Worm (Caenorhabditis elegans) whole organism, young adult: Measurements from ENCODE around the gene rin-1.

ENCODE experiments used
- B0019.2 ChIP-seq: fragments of 200-800 bp; sonication (Bioruptor generic); conservative IDR thresholded peaks from 2 replicates; pipeline ENCODE4 v1.3.6; 2022; ENCODE audit warnings: missing genetic modification reagents, missing genetic modification characterization, missing compliant biosample characterization
- B0035.1 ChIP-seq: sonication (generic microtip); optimal IDR thresholded peaks from 2 replicates; lab custom pipeline; 2016; ENCODE audit warnings: missing genetic modification characterization, mild to moderate bottlenecking, missing compliant biosample characterization, missing genotype, missing genetic modification reagents
- F22D6.2 ChIP-seq: sonication (generic microtip); optimal IDR thresholded peaks from 2 replicates; lab custom pipeline; 2016; ENCODE audit warnings: mild to moderate bottlenecking, missing genetic modification characterization, missing compliant biosample characterization
- F23B12.7 ChIP-seq: sonication (generic microtip); optimal IDR thresholded peaks from 2 replicates; lab custom pipeline; 2017; ENCODE audit warnings: missing genetic modification characterization, mild to moderate bottlenecking, missing compliant biosample characterization, antibody characterized with exemption, moderate library complexity; ENCODE audit not compliant: insufficient read depth
- F49E8.2 ChIP-seq: sonication (generic microtip); optimal IDR thresholded peaks from 3 replicates; lab custom pipeline; 2017; ENCODE audit warnings: missing genetic modification characterization, mild to moderate bottlenecking, missing compliant biosample characterization, antibody characterized with exemption, moderate library complexity; ENCODE audit not compliant: insufficient read depth
- F52B5.7 ChIP-seq: sonication (generic microtip); optimal IDR thresholded peaks from 2 replicates; lab custom pipeline; 2016; ENCODE audit warnings: mild to moderate bottlenecking, missing genetic modification characterization, missing compliant biosample characterization
- F55B11.4 ChIP-seq: sonication (generic microtip); optimal IDR thresholded peaks from 2 replicates; lab custom pipeline; 2016; ENCODE audit warnings: missing compliant biosample characterization, missing genetic modification characterization, borderline replicate concordance; ENCODE audit not compliant: insufficient read depth
- Y67H2A.10 ChIP-seq: fragments of 200-800 bp; sonication (Bioruptor generic); conservative IDR thresholded peaks from 2 replicates; pipeline ENCODE4 v1.3.6; 2022; ENCODE audit warnings: missing genetic modification reagents, missing genetic modification characterization, missing compliant biosample characterization
- ama-1 ChIP-seq, 3 experiments: fragments of 150-350 bp in 1 of 3; sonication (generic microtip) in 2 of 3; optimal IDR thresholded peaks; 2 replicates each; lab custom pipeline; 2014 to 2018; ENCODE audit warnings: missing biosample characterization in 2 of 3, missing genetic modification characterization in 2 of 3, missing genetic modification reagents in 2 of 3
- athp-1 ChIP-seq: sonication (generic microtip); optimal IDR thresholded peaks from 2 replicates; lab custom pipeline; 2017; ENCODE audit warnings: mild to moderate bottlenecking, missing genetic modification characterization, missing compliant biosample characterization
- attf-5 ChIP-seq: fragments of 200-800 bp; sonication (Bioruptor generic); optimal IDR thresholded peaks from 2 replicates; lab custom pipeline; 2018; ENCODE audit warnings: mild to moderate bottlenecking, missing genetic modification characterization, missing compliant biosample characterization
- ccch-3 ChIP-seq: fragments of 200-800 bp; sonication (Bioruptor generic); optimal IDR thresholded peaks from 2 replicates; lab custom pipeline; 2018; ENCODE audit warnings: mild to moderate bottlenecking, missing genetic modification characterization, missing compliant biosample characterization
- cebp-1 ChIP-seq, 2 experiments: fragments of 200-800 bp in 1 of 2; sonication (Bioruptor generic) in 1 of 2; sonication (generic microtip) in 1 of 2; IDR thresholded peaks in 1 of 2; optimal IDR thresholded peaks in 1 of 2; 2 replicates each; pipeline versions ENCODE4 v1.3.6 to Lab custom; 2017 to 2022; ENCODE audit warnings: missing compliant biosample characterization in 2 of 2, missing genetic modification characterization in 2 of 2, mild to moderate bottlenecking in 1 of 2, missing genetic modification reagents in 1 of 2, moderate library complexity in 1 of 2
- chd-7 ChIP-seq: sonication (generic microtip); optimal IDR thresholded peaks from 2 replicates; lab custom pipeline; 2016; ENCODE audit warnings: mild to moderate bottlenecking, missing genetic modification characterization, moderate library complexity, missing compliant biosample characterization
- die-1 ChIP-seq: sonication (generic microtip); optimal IDR thresholded peaks from 2 replicates; lab custom pipeline; 2016; ENCODE audit warnings: missing genotype, mild to moderate bottlenecking, missing genetic modification characterization, missing compliant biosample characterization
- dpl-1 ChIP-seq: fragments of 150-350 bp; optimal IDR thresholded peaks from 2 replicates; lab custom pipeline; 2014; ENCODE audit warnings: missing biosample characterization, missing genetic modification reagents, missing genetic modification characterization
- egrh-3 ChIP-seq: fragments of 200-800 bp; sonication (Bioruptor generic); IDR thresholded peaks from 2 replicates; pipeline ENCODE4 v1.3.6; 2022; ENCODE audit warnings: missing genetic modification reagents, missing genetic modification characterization, missing compliant biosample characterization
- ets-4 ChIP-seq: fragments of 200-800 bp; sonication (Bioruptor generic); optimal IDR thresholded peaks from 2 replicates; lab custom pipeline; 2018; ENCODE audit warnings: mild to moderate bottlenecking, missing genetic modification characterization, missing compliant biosample characterization
- hmg-1.2 ChIP-seq: fragments of 200-800 bp; sonication (Bioruptor generic); IDR thresholded peaks from 2 replicates; pipeline ENCODE4 v1.3.6; 2022; ENCODE audit warnings: missing genetic modification reagents, missing genetic modification characterization, missing compliant biosample characterization
- lin-26 ChIP-seq: fragments of 200-800 bp; sonication (Bioruptor generic); IDR thresholded peaks from 2 replicates; pipeline ENCODE4 v1.3.6; 2022; ENCODE audit warnings: missing genetic modification reagents, missing genetic modification characterization, missing compliant biosample characterization
- lin-35 ChIP-seq, 3 experiments: fragments of 150-350 bp in 2 of 3; sonication (generic microtip) in 1 of 3; optimal IDR thresholded peaks; 2 replicates each; lab custom pipeline; 2014 to 2018; ENCODE audit warnings: missing biosample characterization in 3 of 3, missing genetic modification characterization in 3 of 3, missing genetic modification reagents in 3 of 3
- lin-54 ChIP-seq: fragments of 200-800 bp; sonication (Bioruptor generic); optimal IDR thresholded peaks from 2 replicates; lab custom pipeline; 2018; ENCODE audit warnings: mild to moderate bottlenecking, missing genetic modification characterization, missing compliant biosample characterization
- lsy-27 ChIP-seq: sonication (generic microtip); optimal IDR thresholded peaks from 2 replicates; lab custom pipeline; 2017; ENCODE audit warnings: missing genetic modification characterization, mild to moderate bottlenecking, missing compliant biosample characterization, antibody characterized with exemption, missing genotype, borderline replicate concordance; ENCODE audit not compliant: insufficient read depth
- madf-3 ChIP-seq: fragments of 200-800 bp; sonication (Bioruptor generic); IDR thresholded peaks from 2 replicates; pipeline ENCODE4 v1.3.6; 2022; ENCODE audit warnings: missing genetic modification reagents, missing genetic modification characterization, missing compliant biosample characterization
- madf-6 ChIP-seq: fragments of 200-800 bp; sonication (Bioruptor generic); IDR thresholded peaks from 2 replicates; pipeline ENCODE4 v1.3.6; 2022; ENCODE audit warnings: missing genetic modification reagents, missing genetic modification characterization, missing compliant biosample characterization
- madf-8 ChIP-seq: fragments of 200-800 bp; sonication (Bioruptor generic); conservative IDR thresholded peaks from 2 replicates; pipeline ENCODE4 v1.3.6; 2022; ENCODE audit warnings: missing genetic modification reagents, missing genetic modification characterization, missing compliant biosample characterization
- mel-28 ChIP-seq: sonication (generic microtip); optimal IDR thresholded peaks from 2 replicates; lab custom pipeline; 2016; ENCODE audit warnings: borderline replicate concordance, mild to moderate bottlenecking, missing genetic modification characterization, missing compliant biosample characterization
- nfya-2 ChIP-seq: fragments of 200-800 bp; sonication (Bioruptor generic); IDR thresholded peaks from 2 replicates; pipeline ENCODE4 v1.3.6; 2022; ENCODE audit warnings: missing genetic modification reagents, missing genetic modification characterization, missing compliant biosample characterization
- nhr-27 ChIP-seq: fragments of 200-800 bp; sonication (Bioruptor generic); optimal IDR thresholded peaks from 2 replicates; lab custom pipeline; 2018; ENCODE audit warnings: mild to moderate bottlenecking, missing genetic modification characterization, moderate library complexity, missing compliant biosample characterization
- nhr-80 ChIP-seq: sonication (generic microtip); optimal IDR thresholded peaks from 2 replicates; lab custom pipeline; 2016; ENCODE audit warnings: missing genetic modification characterization, missing compliant biosample characterization
- nhr-90 ChIP-seq: sonication (generic microtip); optimal IDR thresholded peaks from 2 replicates; lab custom pipeline; 2016; ENCODE audit warnings: missing genotype, mild to moderate bottlenecking, missing genetic modification characterization, missing compliant biosample characterization
- rec-8 ChIP-seq, 2 experiments: sonication (generic microtip); optimal IDR thresholded peaks; 2 replicates each; lab custom pipeline; 2016; ENCODE audit warnings: mild to moderate bottlenecking in 2 of 2, missing genetic modification characterization in 2 of 2, missing genetic modification reagents in 2 of 2, missing genotype in 2 of 2, missing biosample characterization in 1 of 2, missing compliant biosample characterization in 1 of 2, moderate library complexity in 1 of 2
- rpc-1 ChIP-seq, 2 experiments: fragments of 150-350 bp in 1 of 2; sonication (generic microtip) in 1 of 2; optimal IDR thresholded peaks; 2 replicates each; lab custom pipeline; 2014 to 2018; ENCODE audit warnings: missing biosample characterization in 1 of 2, missing genetic modification characterization in 1 of 2, missing genetic modification reagents in 1 of 2, missing genotype in 1 of 2
- sdz-38 ChIP-seq: sonication (generic microtip); optimal IDR thresholded peaks from 2 replicates; lab custom pipeline; 2016; ENCODE audit warnings: missing genotype, missing genetic modification characterization, missing compliant biosample characterization
- snpc-1.3 ChIP-seq: sonication (generic microtip); optimal IDR thresholded peaks from 2 replicates; lab custom pipeline; 2017; ENCODE audit warnings: missing genetic modification characterization, mild to moderate bottlenecking, missing compliant biosample characterization, antibody characterized with exemption, moderate library complexity, missing genotype, missing genetic modification reagents; ENCODE audit not compliant: insufficient read depth
- tbp1 ChIP-seq: fragments of 200-800 bp; sonication (Bioruptor generic); optimal IDR thresholded peaks from 2 replicates; lab custom pipeline; 2018; ENCODE audit warnings: mild to moderate bottlenecking, missing genetic modification characterization, missing compliant biosample characterization
- tbx-9 ChIP-seq: sonication (generic microtip); optimal IDR thresholded peaks from 2 replicates; lab custom pipeline; 2016; ENCODE audit warnings: borderline replicate concordance, missing genetic modification characterization, inconsistent platforms, missing compliant biosample characterization
- tlf-1 ChIP-seq: fragments of 200-800 bp; sonication (Bioruptor generic); optimal IDR thresholded peaks from 2 replicates; lab custom pipeline; 2018; ENCODE audit warnings: mild to moderate bottlenecking, missing genetic modification characterization, missing compliant biosample characterization
- unc-62 ChIP-seq: fragments of 150-350 bp; optimal IDR thresholded peaks from 2 replicates; lab custom pipeline; 2014; ENCODE audit warnings: missing biosample characterization, missing genetic modification reagents, missing genetic modification characterization
- zim-3 ChIP-seq: sonication (generic microtip); optimal IDR thresholded peaks from 2 replicates; lab custom pipeline; 2017; ENCODE audit warnings: mild to moderate bottlenecking, missing genetic modification characterization, moderate library complexity, missing compliant biosample characterization
- ztf-25 ChIP-seq: fragments of 200-800 bp; sonication (Bioruptor generic); IDR thresholded peaks from 2 replicates; pipeline ENCODE4 v1.3.6; 2022; ENCODE audit warnings: missing genetic modification reagents, missing genetic modification characterization, missing compliant biosample characterization
- ztf-28 ChIP-seq: fragments of 200-800 bp; sonication (Bioruptor generic); IDR thresholded peaks from 2 replicates; pipeline ENCODE4 v1.3.6; 2022; ENCODE audit warnings: missing genetic modification reagents, missing genetic modification characterization, missing compliant biosample characterization

Gene rin-1

DNA sequence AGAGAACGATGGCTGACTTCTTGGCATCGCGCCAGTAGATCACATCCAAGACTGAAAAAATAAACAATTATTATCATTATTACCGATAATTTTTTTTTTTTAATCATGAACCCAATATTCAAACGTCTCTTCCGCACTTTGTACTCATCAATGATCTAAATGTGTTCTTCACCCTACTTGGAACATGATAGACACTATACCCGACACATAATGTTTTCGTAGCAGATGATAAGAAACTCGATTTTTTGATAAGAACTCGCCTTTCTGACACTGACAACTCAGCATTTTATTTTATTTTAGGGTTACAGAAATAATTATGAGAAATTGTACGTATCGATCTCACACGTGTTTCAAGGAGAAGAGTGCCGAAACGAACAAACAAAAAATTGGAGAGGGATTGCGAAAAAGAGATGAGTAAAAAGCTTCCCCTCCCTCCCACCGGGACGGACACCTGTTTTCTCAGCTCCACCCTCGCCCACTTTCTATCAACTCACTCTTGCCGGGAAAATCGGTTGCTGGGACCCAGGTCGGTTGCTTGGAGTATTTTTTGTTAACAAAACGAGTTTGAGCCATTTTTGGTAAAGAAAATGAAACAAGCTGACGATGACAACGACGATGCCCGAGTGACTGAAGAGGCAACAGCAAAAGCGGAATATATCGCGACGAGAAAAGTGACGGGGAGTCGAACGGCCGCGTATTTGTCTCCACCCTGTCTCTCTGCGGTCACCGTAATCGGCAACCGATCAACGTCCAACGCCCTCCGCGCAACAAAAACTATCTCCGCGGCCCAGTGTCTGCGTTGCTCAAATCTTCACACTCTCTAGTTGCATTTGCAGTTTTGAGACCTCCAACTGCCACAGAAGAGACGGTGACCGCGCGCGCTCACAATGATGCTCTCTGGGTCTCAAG is 15.1 kb upstream of the rin-1 start (continued):
- TF ChIP-seq F22D6.2 (tag; lab: Kevin White, UChicago) = no peak
- peak; percentile 53 for TF ChIP-seq nhr-80 (tag; lab: Kevin White, UChicago)
- no peak for TF ChIP-seq egrh-3
- TF ChIP-seq mel-28 (tag; lab: Kevin White, UChicago) = no peak
- TF ChIP-seq madf-6 (GFP tag; lab: Robert Waterston, UW) = no peak
- no peak for TF ChIP-seq zim-3
- TF ChIP-seq ztf-28 (GFP tag; lab: Robert Waterston, UW) = no peak
- TF ChIP-seq rec-8 (tag; optimal IDR thresholded peaks at IDR 0.05; lab: Kevin White, UChicago) = no peak
- TF ChIP-seq hmg-1.2 (GFP tag; lab: Robert Waterston, UW) = peak; percentile 49; the same call in 1 of the 2 replicates
- TF ChIP-seq ztf-25 (GFP tag; lab: Robert Waterston, UW) = no peak
- no peak for TF ChIP-seq F23B12.7
- TF ChIP-seq F52B5.7 (tag; lab: Kevin White, UChicago) = peak; percentile 52
- TF ChIP-seq ets-4 (GFP tag; lab: Kevin White, UChicago) = no peak
- TF ChIP-seq lin-54 (GFP tag; lab: Kevin White, UChicago) = no peak
- TF ChIP-seq ama-1 (optimal IDR thresholded peaks at IDR 0.05; lab: Kevin White, UChicago) = no peak
- TF ChIP-seq ama-1 (GFP tag; optimal IDR thresholded peaks at IDR 0.05; lab: Kevin White, UChicago) = no peak
- no peak for TF ChIP-seq attf-5 (GFP tag; lab: Kevin White, UChicago)
- no peak for TF ChIP-seq cebp-1 (GFP tag; IDR thresholded peaks at IDR 0.05; lab: Robert Waterston, UW)
- no peak for TF ChIP-seq cebp-1 (tag; optimal IDR thresholded peaks at IDR 0.05; lab: Kevin White, UChicago)
- 0 out of 2 replicates have a peak, but pooled peaks have one; percentile 13 for TF ChIP-seq lin-26 (GFP tag; lab: Robert Waterston, UW)
- TF ChIP-seq dpl-1 (GFP tag; lab: Kevin White, UChicago) = no peak
- no peak for TF ChIP-seq chd-7 (tag; lab: Kevin White, UChicago)
- no peak for TF ChIP-seq Y67H2A.10 (GFP tag; lab: Robert Waterston, UW)
- no peak for TF ChIP-seq nfya-2 (GFP tag; lab: Robert Waterston, UW)
- TF ChIP-seq madf-8 (GFP tag; lab: Robert Waterston, UW) = no peak

ce11 chrV:14828407-14828806 is 13.0 kb upstream of the rin-1 start:
- TF ChIP-seq lin-26 (GFP tag; lab: Robert Waterston, UW) (no peak), B0019.2 (no peak), tbp1 (GFP tag; lab: Kevin White, UChicago) (no peak), ztf-28 (GFP tag; lab: Robert Waterston, UW) (no peak), athp-1 (no peak), lin-35 (GFP tag; optimal IDR thresholded peaks at IDR 0.05; lab: Kevin White, UChicago) (no peak), B0035.1 (no peak), dpl-1 (GFP tag; lab: Kevin White, UChicago) (no peak), rpc-1 (optimal IDR thresholded peaks at IDR 0.05; lab: Kevin White, UChicago) (no peak), rpc-1 (tag; optimal IDR thresholded peaks at IDR 0.05; lab: Kevin White, UChicago) (no peak), F55B11.4 (tag; lab: Kevin White, UChicago) (no peak), ccch-3 (no peak), madf-3 (GFP tag; lab: Robert Waterston, UW) (peak; percentile 76; the same call in 1 of the 2 replicates), F49E8.2 (tag; lab: Kevin White, UChicago) (no peak), egrh-3 (no peak), nhr-80 (tag; lab: Kevin White, UChicago) (no peak), nhr-27 (tag; lab: Kevin White, UChicago) (no peak), nhr-90 (tag; lab: Kevin White, UChicago) (no peak), tlf-1 (peak; percentile 35), lin-54 (GFP tag; lab: Kevin White, UChicago) (no peak), die-1 (tag; lab: Kevin White, UChicago) (no peak), snpc-1.3 (tag; lab: Kevin White, UChicago) (no peak), unc-62 (GFP tag; lab: Kevin White, UChicago) (no peak), sdz-38 (tag; lab: Kevin White, UChicago) (no peak), lsy-27 (no peak), tbx-9 (tag; lab: Kevin White, UChicago) (no peak)
